Worm (Caenorhabditis elegans): Measurements from ENCODE around the gene dnj-17.

DNA sequence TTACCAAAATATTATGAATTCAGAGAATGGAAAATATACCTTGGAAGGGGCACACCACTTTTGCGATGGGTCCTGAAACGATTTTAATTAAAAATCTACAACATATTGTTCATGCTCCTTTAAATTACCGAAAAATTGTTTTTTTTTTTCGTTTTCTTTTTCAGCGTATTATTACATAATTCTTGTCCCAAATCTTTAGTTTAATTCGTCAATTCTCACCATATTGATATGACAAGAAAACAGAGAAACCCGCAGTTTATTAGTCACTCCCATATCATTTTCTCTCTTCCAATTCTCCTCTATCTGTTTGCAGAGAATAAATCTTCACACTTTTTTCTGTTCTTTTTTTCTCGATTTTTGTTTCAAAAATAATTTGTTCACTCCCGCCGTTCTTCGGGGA, 2.1 kb upstream of the dnj-17 start, which contains the start of gene F11F1.1:
- TF ChIP-seq hnd-1 (tag; optimal IDR thresholded peaks at IDR 0.05): no peak
- TF ChIP-seq flt-1 (GFP tag; IDR thresholded peaks at IDR 0.05): no peak
- no peak for TF ChIP-seq ceh-13 (GFP tag; optimal IDR thresholded peaks at IDR 0.05)
- no peak for TF ChIP-seq ama-1 (optimal IDR thresholded peaks at IDR 0.05)
- TF ChIP-seq tra-4 (tag; optimal IDR thresholded peaks at IDR 0.05): no peak
- no peak for TF ChIP-seq ets-7 (tag; optimal IDR thresholded peaks at IDR 0.05)
- no peak for TF ChIP-seq hmg-4 (GFP tag; optimal IDR thresholded peaks at IDR 0.05)
- TF ChIP-seq tbx-11 (GFP tag; IDR thresholded peaks at IDR 0.05): no peak
- no peak for TF ChIP-seq aly-1 (tag; optimal IDR thresholded peaks at IDR 0.05)
- TF ChIP-seq hmbx-1 (tag; optimal IDR thresholded peaks at IDR 0.05): no peak
- no peak for TF ChIP-seq B0310.2 (tag; optimal IDR thresholded peaks at IDR 0.05)
- TF ChIP-seq scrt-1 (GFP tag; IDR thresholded peaks at IDR 0.05): no peak
- no peak for TF ChIP-seq pes-1 (GFP tag; IDR thresholded peaks at IDR 0.05)
